Fruit fly (Drosophila melanogaster): Measurements from ENCODE around the gene CG32112.

CG32112 gene

DNA sequence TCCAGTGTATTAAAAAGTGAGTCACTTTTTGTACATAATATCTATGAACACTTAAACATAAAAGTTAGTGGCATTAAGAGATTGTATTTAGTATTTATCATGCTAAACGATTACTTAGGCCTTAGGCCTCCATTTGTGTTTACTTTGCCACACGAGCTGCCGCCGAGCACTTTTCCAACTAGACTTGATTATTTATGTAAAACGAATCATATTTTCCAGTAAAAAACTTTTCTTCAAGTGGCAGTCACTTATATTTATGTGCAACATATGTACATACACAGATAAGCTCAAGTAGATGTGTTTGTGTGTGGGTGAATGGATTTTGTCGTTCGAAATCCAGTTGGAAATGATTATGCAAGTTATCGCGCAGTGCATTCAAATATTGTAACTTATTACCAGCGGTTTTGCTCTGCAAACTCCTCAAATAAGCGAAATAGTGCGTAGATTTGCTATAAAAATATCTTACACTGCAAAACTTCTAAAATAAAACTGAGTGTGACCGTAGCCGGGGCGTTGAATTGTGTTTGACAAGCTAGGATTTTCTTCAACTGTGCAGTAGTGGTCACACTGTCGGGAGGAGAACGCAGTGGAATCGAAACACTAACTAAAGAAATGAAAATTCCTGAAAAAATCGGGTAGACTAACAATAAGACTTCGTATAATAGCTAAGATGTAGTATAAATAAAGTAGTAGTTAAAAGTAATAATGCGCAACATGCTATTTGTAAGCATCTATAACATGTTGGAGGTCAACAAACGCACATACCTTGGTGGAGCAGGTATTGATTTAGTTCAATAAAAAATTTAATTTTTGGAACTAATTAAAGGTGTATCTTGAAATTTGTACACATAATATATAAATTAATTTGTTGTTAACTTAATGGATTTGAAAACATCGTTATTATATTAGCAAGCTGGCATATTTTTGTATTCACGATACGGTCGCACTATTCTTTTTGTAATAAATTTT lies 8.3 kb downstream of the CG32112 start, which contains the start of the genes Klc and CG10984 (continued):
- TF ChIP-seq fd3F (GFP tag; optimal IDR thresholded peaks at IDR 0.05): peak; percentile 41
- peak; percentile 57 for TF ChIP-seq CG34376 (GFP tag; optimal IDR thresholded peaks at IDR 0.05)
- TF ChIP-seq Ets97D (GFP tag; optimal IDR thresholded peaks at IDR 0.05): peak; percentile 14
- peak; percentile 47 for TF ChIP-seq HLH54F (GFP tag; optimal IDR thresholded peaks at IDR 0.05)
- TF ChIP-seq sr (GFP tag; IDR thresholded peaks at IDR 0.05): no peak; the same call in 2 of the 3 replicates
- TF ChIP-seq trh (GFP tag; optimal IDR thresholded peaks at IDR 0.05): no peak
- TF ChIP-seq Nf-YB (GFP tag; optimal IDR thresholded peaks at IDR 0.05): no peak
- no peak for TF ChIP-seq Gsc (GFP tag; IDR thresholded peaks at IDR 0.05)
- no peak for TF ChIP-seq pan (optimal IDR thresholded peaks at IDR 0.05)
- peak in 1 of 2 experiments; percentile 79 for TF ChIP-seq pan (GFP tag; optimal IDR thresholded peaks at IDR 0.05 in 1 of 2, IDR thresholded peaks at IDR 0.05 in 1 of 2)
- TF ChIP-seq Stat92E (GFP tag; optimal IDR thresholded peaks at IDR 0.05): no peak
- TF ChIP-seq NFAT (GFP tag; IDR thresholded peaks at IDR 0.05): no peak
- no peak for TF ChIP-seq CTCF (GFP tag; optimal IDR thresholded peaks at IDR 0.05)
- TF ChIP-seq salm (tag; optimal IDR thresholded peaks at IDR 0.05): peak; percentile 13
- TF ChIP-seq Antp (GFP tag; optimal IDR thresholded peaks at IDR 0.05): peak; percentile 66
- TF ChIP-seq chm (GFP tag; IDR thresholded peaks at IDR 0.05): no peak; the same call in 1 of the 2 replicates
- no peak for TF ChIP-seq bbx (GFP tag; IDR thresholded peaks at IDR 0.05; ENCODE audit: partially characterized antibody)
- peak; percentile 58 for TF ChIP-seq BEAF-32 (GFP tag; optimal IDR thresholded peaks at IDR 0.05)
- TF ChIP-seq Trl (optimal IDR thresholded peaks at IDR 0.05): no peak
- peak; percentile 74 for TF ChIP-seq Trl (GFP tag; optimal IDR thresholded peaks at IDR 0.05)
- no peak for TF ChIP-seq CG12744 (GFP tag; optimal IDR thresholded peaks at IDR 0.05)
- peak; percentile 10 for TF ChIP-seq HmgZ (tag; optimal IDR thresholded peaks at IDR 0.05)
- peak; percentile 82 for TF ChIP-seq zfh1 (GFP tag; IDR thresholded peaks at IDR 0.05)
- peak; percentile 38 for TF ChIP-seq exex (tag; optimal IDR thresholded peaks at IDR 0.05)
- TF ChIP-seq knrl (GFP tag; IDR thresholded peaks at IDR 0.05; ENCODE audit: partially characterized antibody): 0 out of 3 replicates have a peak, but pooled peaks have one; percentile 33
- TF ChIP-seq twi (tag; optimal IDR thresholded peaks at IDR 0.05): no peak
- peak; percentile 37; the same call in 1 of the 2 replicates for TF ChIP-seq bowl (GFP tag; IDR thresholded peaks at IDR 0.05)
- TF ChIP-seq Eip74EF (GFP tag; optimal IDR thresholded peaks at IDR 0.05): peak in 1 of 2 experiments; percentile 71
- peak; percentile 20 for TF ChIP-seq CG12942 (GFP tag; optimal IDR thresholded peaks at IDR 0.05)
- no peak for TF ChIP-seq kah (GFP tag; optimal IDR thresholded peaks at IDR 0.05)
- no peak for TF ChIP-seq CG12071 (GFP tag; optimal IDR thresholded peaks at IDR 0.05)
- peak; percentile 72 for TF ChIP-seq esg (GFP tag; conservative IDR thresholded peaks at IDR 0.05)
- no peak for TF ChIP-seq CG17912 (GFP tag; optimal IDR thresholded peaks at IDR 0.05)
- TF ChIP-seq sens (GFP tag): peak; percentile 91
- no peak for TF ChIP-seq CG9437 (GFP tag; optimal IDR thresholded peaks at IDR 0.05)
- no peak for TF ChIP-seq crol (GFP tag; IDR thresholded peaks at IDR 0.05)
- no peak for TF ChIP-seq NC2α (GFP tag; optimal IDR thresholded peaks at IDR 0.05)
- no peak for TF ChIP-seq gcm2 (GFP tag; optimal IDR thresholded peaks at IDR 0.05)
- TF ChIP-seq dpn (GFP tag; optimal IDR thresholded peaks at IDR 0.05): peak; percentile 24 to 57
- peak; percentile 57 for TF ChIP-seq caup (GFP tag; optimal IDR thresholded peaks at IDR 0.05; ENCODE audit: severe bottlenecking)
- TF ChIP-seq CG4404 (GFP tag; IDR thresholded peaks at IDR 0.05): no peak
- TF ChIP-seq usp (GFP tag; optimal IDR thresholded peaks at IDR 0.05): no peak
- TF ChIP-seq CG11398 (GFP tag; optimal IDR thresholded peaks at IDR 0.05): peak; percentile 6
- TF ChIP-seq phol (tag; optimal IDR thresholded peaks at IDR 0.05): peak; percentile 48
- TF ChIP-seq MBD-R2 (GFP tag; IDR thresholded peaks at IDR 0.05): peak; percentile 16; the same call in 1 of the 2 replicates
- peak; percentile 47 for TF ChIP-seq CG18476 (GFP tag; optimal IDR thresholded peaks at IDR 0.05)
- TF ChIP-seq Drgx (GFP tag; IDR thresholded peaks at IDR 0.05): peak; percentile 95
- TF ChIP-seq CG8359 (GFP tag; optimal IDR thresholded peaks at IDR 0.05; ENCODE audit: borderline replicate concordance): no peak
- no peak for TF ChIP-seq CG6813 (GFP tag; optimal IDR thresholded peaks at IDR 0.05)
